Fruit fly (Drosophila melanogaster) whole organism, wandering third instar larva: ENCODE measurements around the gene Syx4.

ENCODE experiments used
- Abd-B ChIP-seq: fragments of >200 bp; optimal IDR thresholded peaks from 2 replicates; lab custom pipeline; 2017; ENCODE audit warnings: missing biosample characterization, missing genetic modification characterization
- CG32264 ChIP-seq: fragments of 200-800 bp; sonication (Bioruptor generic); optimal IDR thresholded peaks from 2 replicates; lab custom pipeline; 2016; ENCODE audit warnings: missing biosample characterization, missing genetic modification characterization
- CG9705 ChIP-seq: fragments of 200-800 bp; sonication (Bioruptor generic); optimal IDR thresholded peaks from 2 replicates; lab custom pipeline; 2018; ENCODE audit warnings: missing biosample characterization, mild to moderate bottlenecking, missing genetic modification characterization
- Dfd ChIP-seq: fragments of >200 bp; optimal IDR thresholded peaks from 2 replicates; lab custom pipeline; 2017; ENCODE audit warnings: missing biosample characterization, missing genetic modification characterization
- Dif ChIP-seq: fragments of 200-275, 200-300 bp; sonication (Bioruptor generic); optimal IDR thresholded peaks from 2 replicates; lab custom pipeline; 2018; ENCODE audit warnings: missing biosample characterization, missing genetic modification characterization; ENCODE audit not compliant: partially characterized antibody
- GATAd ChIP-seq: sonication (Bioruptor generic); optimal IDR thresholded peaks from 2 replicates; lab custom pipeline; 2016; ENCODE audit warnings: missing biosample characterization, missing genetic modification characterization
- HLH106 ChIP-seq: fragments of 200-800 bp; optimal IDR thresholded peaks from 3 replicates; lab custom pipeline; 2019; ENCODE audit warnings: missing biosample characterization, mild to moderate bottlenecking, missing genetic modification characterization, moderate library complexity
- Hnf4 ChIP-seq: fragments of 200-800 bp; sonication (Bioruptor generic); optimal IDR thresholded peaks from 2 replicates; lab custom pipeline; 2016; ENCODE audit warnings: missing biosample characterization, mild to moderate bottlenecking, missing genetic modification characterization
- Hr78 ChIP-seq: fragments of >200 bp; optimal IDR thresholded peaks from 2 replicates; lab custom pipeline; 2017; ENCODE audit warnings: missing biosample characterization, missing genetic modification characterization
- Hr83 ChIP-seq: fragments of 200-300 bp; sonication (Bioruptor generic); optimal IDR thresholded peaks from 2 replicates; lab custom pipeline; 2016; ENCODE audit warnings: missing biosample characterization, mild to moderate bottlenecking, missing genetic modification characterization, moderate library complexity; ENCODE audit not compliant: poor library complexity, severe bottlenecking
- Jra ChIP-seq: sonication (Bioruptor generic); optimal IDR thresholded peaks from 2 replicates; lab custom pipeline; 2016; ENCODE audit warnings: missing biosample characterization, missing genetic modification characterization
- Mio ChIP-seq: sonication (Bioruptor generic); optimal IDR thresholded peaks from 2 replicates; lab custom pipeline; 2016; ENCODE audit warnings: missing biosample characterization, missing genetic modification characterization
- Myc ChIP-seq: fragments of >200 bp; optimal IDR thresholded peaks from 2 replicates; lab custom pipeline; 2017
- N ChIP-seq: fragments of >200 bp; optimal IDR thresholded peaks from 2 replicates; lab custom pipeline; 2018; ENCODE audit warnings: missing biosample characterization, missing external identifiers, missing genetic modification characterization
- OdsH ChIP-seq: fragments of 200-800 bp; sonication (Bioruptor generic); optimal IDR thresholded peaks from 2 replicates; lab custom pipeline; 2016; ENCODE audit warnings: missing biosample characterization, mild to moderate bottlenecking, missing genetic modification characterization
- Rel ChIP-seq, 2 experiments: fragments of 200-800 bp; sonication (Bioruptor generic) in 1 of 2; optimal IDR thresholded peaks; 2 replicates in 1 of 2; 3 replicates in 1 of 2; lab custom pipeline; 2016 to 2019; ENCODE audit warnings: mild to moderate bottlenecking in 2 of 2, missing biosample characterization in 2 of 2, missing genetic modification characterization in 2 of 2, moderate library complexity in 1 of 2
- Sp1 ChIP-seq: fragments of 200-800 bp; sonication (Bioruptor generic); optimal IDR thresholded peaks from 3 replicates; lab custom pipeline; 2019; ENCODE audit warnings: missing biosample characterization, mild to moderate bottlenecking, missing genetic modification characterization, moderate library complexity
- Vsx2 ChIP-seq: fragments of 200-300, 225-300 bp; sonication (Bioruptor generic); optimal IDR thresholded peaks from 2 replicates; lab custom pipeline; 2018; ENCODE audit warnings: missing biosample characterization, missing genetic modification characterization; ENCODE audit not compliant: partially characterized antibody
- br ChIP-seq: fragments of 200-800 bp; sonication (Bioruptor generic); optimal IDR thresholded peaks from 2 replicates; lab custom pipeline; 2016; ENCODE audit warnings: missing biosample characterization, missing genetic modification characterization
- dl ChIP-seq, 2 experiments: fragments of 175-275, 200-275 bp in 1 of 2; fragments of 200-275 bp in 1 of 2; sonication (Bioruptor generic); optimal IDR thresholded peaks; lab custom pipeline; 2018; ENCODE audit warnings: mild to moderate bottlenecking in 2 of 2, missing biosample characterization in 2 of 2, missing genetic modification characterization in 2 of 2, moderate library complexity in 2 of 2; ENCODE audit not compliant: partially characterized antibody in 2 of 2, insufficient read depth in 1 of 2
- dmrt93B ChIP-seq: fragments of 200-800 bp; sonication (Bioruptor generic); optimal IDR thresholded peaks from 2 replicates; lab custom pipeline; 2018; ENCODE audit warnings: missing biosample characterization, mild to moderate bottlenecking, missing genetic modification characterization
- dsf ChIP-seq: sonication (Bioruptor generic); optimal IDR thresholded peaks from 2 replicates; lab custom pipeline; 2016; ENCODE audit warnings: missing biosample characterization, missing genetic modification characterization, borderline replicate concordance
- ey ChIP-seq: fragments of 200-800 bp; sonication (Bioruptor generic); optimal IDR thresholded peaks from 2 replicates; lab custom pipeline; 2016; ENCODE audit warnings: missing biosample characterization, missing genetic modification characterization
- foxo ChIP-seq, 2 experiments: fragments of 200-800 bp; sonication (Bioruptor generic); optimal IDR thresholded peaks; 2 replicates in 1 of 2; 3 replicates in 1 of 2; lab custom pipeline; 2016 to 2017; ENCODE audit warnings: missing biosample characterization in 2 of 2, missing genetic modification characterization in 2 of 2
- fru ChIP-seq: fragments of 200-800 bp; sonication (Bioruptor generic); optimal IDR thresholded peaks from 3 replicates; lab custom pipeline; 2016; ENCODE audit warnings: missing biosample characterization, mild to moderate bottlenecking, missing genetic modification characterization
- h ChIP-seq: fragments of 200-800 bp; sonication (Bioruptor generic); optimal IDR thresholded peaks from 3 replicates; lab custom pipeline; 2016; ENCODE audit warnings: missing biosample characterization, mild to moderate bottlenecking, missing genetic modification characterization
- jim ChIP-seq: fragments of 175-275, 200-325 bp; sonication (Bioruptor generic); optimal IDR thresholded peaks from 2 replicates; lab custom pipeline; 2016; ENCODE audit warnings: missing biosample characterization, mild to moderate bottlenecking, missing genetic modification characterization
- pan ChIP-seq: fragments of >200 bp; optimal IDR thresholded peaks from 2 replicates; lab custom pipeline; 2017
- psq ChIP-seq: fragments of 200-800 bp; sonication (Bioruptor generic); optimal IDR thresholded peaks from 3 replicates; lab custom pipeline; 2017; ENCODE audit warnings: missing biosample characterization, mild to moderate bottlenecking, missing genetic modification characterization, moderate library complexity
- rgr ChIP-seq: fragments of 200-800 bp; sonication (Bioruptor generic); optimal IDR thresholded peaks from 3 replicates; lab custom pipeline; 2016; ENCODE audit warnings: missing biosample characterization, mild to moderate bottlenecking, missing genetic modification characterization
- sage ChIP-seq: fragments of 200-800 bp; sonication (Bioruptor generic); optimal IDR thresholded peaks from 2 replicates; lab custom pipeline; 2016; ENCODE audit warnings: missing biosample characterization, mild to moderate bottlenecking, missing genetic modification characterization
- sv ChIP-seq: fragments of 200-800 bp; sonication (Bioruptor generic); optimal IDR thresholded peaks from 3 replicates; lab custom pipeline; 2016; ENCODE audit warnings: missing biosample characterization, missing genetic modification characterization
- usp ChIP-seq: fragments of >200 bp; optimal IDR thresholded peaks from 2 replicates; lab custom pipeline; 2017; ENCODE audit warnings: missing biosample characterization, missing genetic modification characterization
- woc ChIP-seq: sonication (Bioruptor generic); optimal IDR thresholded peaks from 2 replicates; lab custom pipeline; 2016; ENCODE audit warnings: missing biosample characterization, mild to moderate bottlenecking, missing genetic modification characterization

Syx4 gene

dm6 chrX:2704134-2704773 lies 39.6 kb downstream of the Syx4 start, which contains the start of gene eIF2Bbeta:
eIF2Bbeta (plus strand) TSS chrX:2704571.
- TF ChIP-seq Myc (lab: Kevin White, UChicago) = peak; percentile 93
- TF ChIP-seq dmrt93B (GFP tag; lab: Kevin White, UChicago) = no peak

- TF ChIP-seq dsf (GFP tag; lab: Kevin White, UChicago) (peak; percentile 99), Vsx2 (GFP tag; lab: Kevin White, UChicago) (no peak), foxo (GFP tag; optimal IDR thresholded peaks at IDR 0.05; lab: Kevin White, UChicago) (peak; percentile 100), dl (GFP tag; optimal IDR thresholded peaks at IDR 0.05; lab: Kevin White, UChicago; ENCODE audit: insufficient read depth in 1 of 2, partially characterized antibody in 2 of 2) (no peak), woc (GFP tag; lab: Kevin White, UChicago) (peak; percentile 100), N (GFP tag; lab: Kevin White, UChicago) (no peak), Hnf4 (GFP tag; lab: Kevin White, UChicago) (peak; percentile 100), br (peak; percentile 100), fru (peak; percentile 100), OdsH (GFP tag; lab: Kevin White, UChicago) (peak; percentile 100), CG9705 (GFP tag; lab: Kevin White, UChicago) (peak; percentile 100), jim (GFP tag; lab: Kevin White, UChicago) (peak; percentile 99), sage (GFP tag; lab: Kevin White, UChicago) (peak; percentile 100), pan (no peak), rgr (GFP tag; lab: Kevin White, UChicago) (peak; percentile 100), dmrt93B (GFP tag; lab: Kevin White, UChicago) (peak; percentile 100), ey (GFP tag; lab: Kevin White, UChicago) (peak; percentile 100), Dif (GFP tag; lab: Kevin White, UChicago) (no peak), Abd-B (GFP tag; lab: Kevin White, UChicago) (no peak), Mio (peak; percentile 99), usp (peak; percentile 53), Hr83 (GFP tag; lab: Kevin White, UChicago) (peak; percentile 100), Hr78 (GFP tag; lab: Kevin White, UChicago) (no peak), Dfd (GFP tag; lab: Kevin White, UChicago) (peak; percentile 97), HLH106 (tag; lab: Kevin White, UChicago) (peak; percentile 100), psq (peak; percentile 100), h (GFP tag; lab: Kevin White, UChicago) (peak; percentile 100), CG32264 (GFP tag; lab: Kevin White, UChicago) (peak; percentile 100), Sp1 (GFP tag; lab: Kevin White, UChicago) (peak; percentile 100), Rel (GFP tag; optimal IDR thresholded peaks at IDR 0.05; lab: Kevin White, UChicago) (peak; percentile 100), Rel (tag; optimal IDR thresholded peaks at IDR 0.05; lab: Kevin White, UChicago) (peak; percentile 99), sv (GFP tag; lab: Kevin White, UChicago) (peak; percentile 100), GATAd (GFP tag; lab: Kevin White, UChicago) (peak; percentile 100), Jra (peak; percentile 100)
- TF ChIP-seq, all 38 proteins: peak for 26
Measured at dm6 chrX:2703693-2704092, 40.2 kb downstream of the Syx4 start, which contains the start of gene Ugalt. Ugalt (minus strand) TSS chrX:2703852.

- TF ChIP-seq usp (no peak), jim (GFP tag; lab: Kevin White, UChicago) (no peak), Hr78 (GFP tag; lab: Kevin White, UChicago) (no peak), Myc (lab: Kevin White, UChicago) (no peak), psq (no peak), CG9705 (GFP tag; lab: Kevin White, UChicago) (no peak), dsf (GFP tag; lab: Kevin White, UChicago) (no peak), OdsH (GFP tag; lab: Kevin White, UChicago) (no peak), Mio (no peak), Hnf4 (GFP tag; lab: Kevin White, UChicago) (no peak), Dif (GFP tag; lab: Kevin White, UChicago) (no peak), dl (GFP tag; optimal IDR thresholded peaks at IDR 0.05; lab: Kevin White, UChicago; ENCODE audit: insufficient read depth in 1 of 2, partially characterized antibody in 2 of 2) (no peak)
Measured at dm6 chrX:2698064-2698894, 45.6 kb downstream of the Syx4 start, which contains the start of the genes Spg7 and Lint-O. Spg7 (minus strand) TSS chrX:2698211. Lint-O (plus strand) TSS chrX:2698701.
